Worm (Caenorhabditis elegans): ENCODE results near the gene gly-1.

Gene gly-1

DNA sequence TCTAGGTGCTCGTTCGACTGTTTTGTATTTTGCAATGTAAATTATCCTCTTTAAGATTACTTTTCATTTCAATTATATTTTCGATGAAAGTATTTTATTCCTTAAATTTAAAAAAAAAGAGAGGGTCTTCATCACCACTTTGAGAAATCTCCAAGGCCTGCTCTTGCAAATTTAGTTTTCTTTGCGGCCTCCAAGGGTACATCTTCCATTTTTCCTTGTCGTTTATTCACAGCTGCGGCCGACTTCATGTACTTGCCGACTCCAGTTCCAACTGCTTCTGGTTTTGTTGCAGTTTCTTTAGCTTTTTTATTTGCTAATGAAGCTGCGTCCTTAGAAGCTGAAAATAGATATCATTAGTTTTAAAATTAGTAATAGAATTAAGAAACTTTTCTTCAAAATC lies 31.3 kb downstream of the gly-1 start:
- TF ChIP-seq nhr-6 (tag; optimal IDR thresholded peaks at IDR 0.05) = no peak
- no peak for TF ChIP-seq peb-1 (tag; optimal IDR thresholded peaks at IDR 0.05)
- no peak for TF ChIP-seq snpc-4 (tag; optimal IDR thresholded peaks at IDR 0.05)
- TF ChIP-seq sma-9 (GFP tag; optimal IDR thresholded peaks at IDR 0.05) = no peak
- TF ChIP-seq sma-9 (tag; optimal IDR thresholded peaks at IDR 0.05) = no peak
- TF ChIP-seq nhr-11 (tag; optimal IDR thresholded peaks at IDR 0.05) = no peak
- TF ChIP-seq unc-62 (GFP tag; optimal IDR thresholded peaks at IDR 0.05) = no peak
- no peak for TF ChIP-seq mbf-1 (tag; optimal IDR thresholded peaks at IDR 0.05)
- TF ChIP-seq lin-39 (tag; optimal IDR thresholded peaks at IDR 0.05) = no peak
- TF ChIP-seq lin-11 (tag; optimal IDR thresholded peaks at IDR 0.05) = no peak
- TF ChIP-seq aly-2 (tag; optimal IDR thresholded peaks at IDR 0.05) = no peak
- no peak for TF ChIP-seq ceh-82 (tag; optimal IDR thresholded peaks at IDR 0.05)
- no peak for TF ChIP-seq mab-5 (tag; optimal IDR thresholded peaks at IDR 0.05)
- no peak for TF ChIP-seq nhr-77 (tag; optimal IDR thresholded peaks at IDR 0.05)
- TF ChIP-seq nhr-10 (tag; optimal IDR thresholded peaks at IDR 0.05) = no peak
- no peak for TF ChIP-seq R02D3.7 (tag; optimal IDR thresholded peaks at IDR 0.05)
- no peak for TF ChIP-seq unc-55 (GFP tag; optimal IDR thresholded peaks at IDR 0.05)
- no peak for TF ChIP-seq lin-13 (GFP tag; optimal IDR thresholded peaks at IDR 0.05)

DNA sequence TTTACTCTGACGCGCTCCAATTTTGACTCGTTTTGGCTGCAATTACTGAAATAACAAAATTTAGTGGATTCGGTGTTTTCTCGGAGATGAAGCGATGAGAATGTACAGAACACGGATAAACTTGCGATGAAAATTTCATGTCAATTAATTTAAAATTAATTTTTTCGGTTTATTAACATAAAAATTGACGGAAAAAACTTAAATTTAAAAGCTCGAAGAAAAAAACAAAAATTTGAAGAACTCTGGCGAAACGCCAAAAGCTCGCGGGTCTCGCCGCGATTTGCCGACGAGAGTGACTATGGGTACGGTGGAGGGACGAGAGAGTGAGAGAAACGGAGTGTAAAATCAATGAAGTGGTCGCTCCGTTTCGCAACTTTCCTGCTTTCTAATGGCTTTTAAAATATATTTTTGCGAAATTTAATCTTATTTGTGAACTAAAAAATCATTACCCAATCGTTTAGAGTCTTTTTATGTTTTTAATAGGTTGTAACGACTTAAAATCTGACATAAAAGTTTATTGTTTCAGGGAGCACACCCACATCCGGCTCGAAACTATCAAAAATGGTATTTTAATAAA lies 33.2 kb downstream of the gly-1 start, which contains the start of the genes gmps-1 and cap-2:
TSS of gene gmps-1 (minus strand) at position 51 of the 577 bp plus-strand sequence.
TSS of gene cap-2 (plus strand) at position 527 of the 577 bp plus-strand sequence.
- peak; percentile 100 for TF ChIP-seq lsy-2 (tag; optimal IDR thresholded peaks at IDR 0.05)
- TF ChIP-seq R02D3.7 (tag; optimal IDR thresholded peaks at IDR 0.05) = peak; percentile 95
- peak; percentile 78 for TF ChIP-seq ZK546.5 (tag; optimal IDR thresholded peaks at IDR 0.05)
- no peak for TF ChIP-seq peb-1 (tag; optimal IDR thresholded peaks at IDR 0.05)
- peak; percentile 87 for TF ChIP-seq nhr-129 (tag; optimal IDR thresholded peaks at IDR 0.05)
- peak; percentile 71 for TF ChIP-seq Y55F3AM.14 (GFP tag; optimal IDR thresholded peaks at IDR 0.05)
- no peak for TF ChIP-seq elt-3 (tag; optimal IDR thresholded peaks at IDR 0.05)
- peak; percentile 79 for TF ChIP-seq snpc-4 (tag; optimal IDR thresholded peaks at IDR 0.05)
- TF ChIP-seq sem-4 (tag; optimal IDR thresholded peaks at IDR 0.05) = peak; percentile 95
- TF ChIP-seq lin-39 (tag; optimal IDR thresholded peaks at IDR 0.05) = peak; percentile 0
- TF ChIP-seq zag-1 (tag; optimal IDR thresholded peaks at IDR 0.05) = peak; percentile 73
- TF ChIP-seq unc-55 (GFP tag; optimal IDR thresholded peaks at IDR 0.05) = peak; percentile 99
- peak; percentile 97 for TF ChIP-seq C34F6.9 (tag; optimal IDR thresholded peaks at IDR 0.05)
- no peak for TF ChIP-seq skn-1 (tag; optimal IDR thresholded peaks at IDR 0.05)
- peak; percentile 40 for TF ChIP-seq mbf-1 (tag; optimal IDR thresholded peaks at IDR 0.05)
- TF ChIP-seq nhr-12 (tag; optimal IDR thresholded peaks at IDR 0.05) = peak; percentile 22
- no peak for TF ChIP-seq alr-1 (tag; optimal IDR thresholded peaks at IDR 0.05)
- TF ChIP-seq unc-39 (tag; optimal IDR thresholded peaks at IDR 0.05) = no peak
- TF ChIP-seq ceh-16 (tag; optimal IDR thresholded peaks at IDR 0.05) = peak; percentile 76
- TF ChIP-seq nhr-23 (tag; optimal IDR thresholded peaks at IDR 0.05) = no peak
- TF ChIP-seq sma-9 (GFP tag; optimal IDR thresholded peaks at IDR 0.05) = peak; percentile 98
- TF ChIP-seq sma-9 (tag; optimal IDR thresholded peaks at IDR 0.05) = no peak
- TF ChIP-seq blmp-1 (tag; optimal IDR thresholded peaks at IDR 0.05; ENCODE audit: insufficient read depth) = peak; percentile 51
- peak; percentile 52 to 79 for TF ChIP-seq mdl-1 (tag; optimal IDR thresholded peaks at IDR 0.05)
- TF ChIP-seq nhr-77 (tag; optimal IDR thresholded peaks at IDR 0.05) = peak; percentile 65
- TF ChIP-seq lin-13 (GFP tag; optimal IDR thresholded peaks at IDR 0.05) = peak; percentile 96
- peak; percentile 6 for TF ChIP-seq aly-2 (tag; optimal IDR thresholded peaks at IDR 0.05)
- TF ChIP-seq unc-62 (GFP tag; optimal IDR thresholded peaks at IDR 0.05) = peak; percentile 87
- peak; percentile 94 for TF ChIP-seq gmeb-1 (tag; optimal IDR thresholded peaks at IDR 0.05)
- TF ChIP-seq nhr-10 (tag; optimal IDR thresholded peaks at IDR 0.05) = peak; percentile 88
- TF ChIP-seq nhr-25 (tag; optimal IDR thresholded peaks at IDR 0.05) = peak; percentile 97
- no peak for TF ChIP-seq ztf-11 (tag; optimal IDR thresholded peaks at IDR 0.05)
- TF ChIP-seq ama-1 (optimal IDR thresholded peaks at IDR 0.05) = peak; percentile 16
- peak; percentile 97 for TF ChIP-seq crh-2 (tag; optimal IDR thresholded peaks at IDR 0.05)
- TF ChIP-seq sma-3 (GFP tag; optimal IDR thresholded peaks at IDR 0.05) = peak; percentile 95
- TF ChIP-seq dmd-4 (tag; optimal IDR thresholded peaks at IDR 0.05) = peak; percentile 57
- TF ChIP-seq ceh-82 (tag; optimal IDR thresholded peaks at IDR 0.05) = peak; percentile 97
- peak; percentile 94 for TF ChIP-seq nhr-6 (tag; optimal IDR thresholded peaks at IDR 0.05)
- no peak for TF ChIP-seq nhr-11 (tag; optimal IDR thresholded peaks at IDR 0.05)
- TF ChIP-seq elt-1 (tag; optimal IDR thresholded peaks at IDR 0.05) = no peak
- TF ChIP-seq lin-11 (tag; optimal IDR thresholded peaks at IDR 0.05) = peak; percentile 97
- TF ChIP-seq ztf-1 (GFP tag; conservative IDR thresholded peaks at IDR 0.05) = no peak
- TF ChIP-seq egl-27 (tag; optimal IDR thresholded peaks at IDR 0.05) = peak; percentile 95
- TF ChIP-seq nhr-21 (tag; optimal IDR thresholded peaks at IDR 0.05) = peak; percentile 95
- TF ChIP-seq mab-5 (tag; optimal IDR thresholded peaks at IDR 0.05) = peak; percentile 97
- TF ChIP-seq F13H6.1 (tag; optimal IDR thresholded peaks at IDR 0.05) = peak; percentile 97
- TF ChIP-seq nhr-237 (tag; optimal IDR thresholded peaks at IDR 0.05) = peak; percentile 79
- TF ChIP-seq ztf-4 (tag; optimal IDR thresholded peaks at IDR 0.05) = peak; percentile 96
- peak; percentile 94 for TF ChIP-seq fos-1 (tag; optimal IDR thresholded peaks at IDR 0.05)

Measured in whole organism, L2 larva.